Fruit fly (Drosophila melanogaster): ENCODE results near the gene ATPsynbetaL.

The ATPsynbetaL gene

DNA sequence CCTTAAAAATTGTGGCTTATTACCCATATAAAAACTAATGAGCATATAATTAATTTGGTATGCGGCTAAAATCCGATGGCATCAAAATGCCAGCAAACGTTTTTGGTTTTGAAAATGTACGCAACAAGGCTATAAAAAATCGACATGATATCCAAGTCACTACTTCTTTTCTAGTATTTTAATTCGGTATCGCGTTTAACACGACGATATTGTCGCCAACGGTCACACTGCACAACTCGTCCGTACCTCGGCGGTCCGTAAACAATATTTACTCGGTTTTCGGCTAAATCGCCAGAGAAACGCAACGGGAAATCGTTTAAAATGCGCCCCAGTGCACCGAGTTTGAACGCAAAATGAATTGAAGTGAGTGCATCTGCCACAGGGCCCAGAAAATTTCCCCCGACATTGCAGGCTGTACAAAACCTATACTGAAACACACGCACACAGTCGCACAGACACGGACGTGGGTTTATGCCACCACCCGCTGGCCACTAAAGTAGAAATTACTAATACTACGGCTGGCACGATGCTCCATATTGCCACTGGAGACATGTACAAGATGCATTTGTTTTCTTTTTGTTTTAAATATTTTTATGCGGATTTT, 15.5 kb downstream of the ATPsynbetaL start, which contains the start of gene Taf4 (continued):
- no peak for TF ChIP-seq CG34376 (GFP tag; optimal IDR thresholded peaks at IDR 0.05)
- TF ChIP-seq Fer2 (tag; optimal IDR thresholded peaks at IDR 0.05): no peak
- no peak for TF ChIP-seq dm (GFP tag; optimal IDR thresholded peaks at IDR 0.05)
- no peak for TF ChIP-seq odd (GFP tag; optimal IDR thresholded peaks at IDR 0.05)
- TF ChIP-seq tio (GFP tag; optimal IDR thresholded peaks at IDR 0.05): no peak
- TF ChIP-seq Xrp1 (GFP tag; IDR thresholded peaks at IDR 0.05): no peak
- no peak for TF ChIP-seq D19A (tag; optimal IDR thresholded peaks at IDR 0.05)
- TF ChIP-seq Hand (GFP tag; optimal IDR thresholded peaks at IDR 0.05): no peak
- no peak for TF ChIP-seq caup (GFP tag; optimal IDR thresholded peaks at IDR 0.05; ENCODE audit: severe bottlenecking)
- no peak for TF ChIP-seq CG12659 (GFP tag; optimal IDR thresholded peaks at IDR 0.05)
- TF ChIP-seq btn (GFP tag; optimal IDR thresholded peaks at IDR 0.05): no peak
- TF ChIP-seq HmgZ (tag; optimal IDR thresholded peaks at IDR 0.05): no peak
- TF ChIP-seq pzg (GFP tag; optimal IDR thresholded peaks at IDR 0.05): peak; percentile 39
- TF ChIP-seq CG1233 (GFP tag; optimal IDR thresholded peaks at IDR 0.05): no peak
- no peak for TF ChIP-seq CG16863 (GFP tag; optimal IDR thresholded peaks at IDR 0.05)
- TF ChIP-seq Eip74EF (GFP tag; optimal IDR thresholded peaks at IDR 0.05): no peak
- TF ChIP-seq CG6654 (GFP tag; optimal IDR thresholded peaks at IDR 0.05): no peak
- no peak for TF ChIP-seq CG15073 (GFP tag; optimal IDR thresholded peaks at IDR 0.05)
- no peak for TF ChIP-seq rib (GFP tag; IDR thresholded peaks at IDR 0.05)
- TF ChIP-seq ind (GFP tag; optimal IDR thresholded peaks at IDR 0.05): no peak
- TF ChIP-seq CG12299 (tag; optimal IDR thresholded peaks at IDR 0.05): peak; percentile 86
- no peak for TF ChIP-seq Side (GFP tag; optimal IDR thresholded peaks at IDR 0.05)
- no peak for TF ChIP-seq tx (GFP tag; optimal IDR thresholded peaks at IDR 0.05)
- TF ChIP-seq Six4 (GFP tag; optimal IDR thresholded peaks at IDR 0.05): no peak
- TF ChIP-seq CG13775 (GFP tag; optimal IDR thresholded peaks at IDR 0.05): no peak
- TF ChIP-seq scrt (GFP tag; optimal IDR thresholded peaks at IDR 0.05): no peak
- no peak for TF ChIP-seq Rfx (GFP tag; IDR thresholded peaks at IDR 0.05)
- no peak for TF ChIP-seq gsb (GFP tag; IDR thresholded peaks at IDR 0.05)
- no peak for TF ChIP-seq CG10543 (GFP tag; optimal IDR thresholded peaks at IDR 0.05)
- TF ChIP-seq yki (optimal IDR thresholded peaks at IDR 0.05): no peak
- no peak for TF ChIP-seq CG9727 (GFP tag; optimal IDR thresholded peaks at IDR 0.05)
- TF ChIP-seq CG17186 (GFP tag; optimal IDR thresholded peaks at IDR 0.05): no peak
- TF ChIP-seq CG16815 (GFP tag; optimal IDR thresholded peaks at IDR 0.05): no peak
- no peak for TF ChIP-seq seq (GFP tag; IDR thresholded peaks at IDR 0.05)
- peak; percentile 81; the same call in 2 of the 3 replicates for TF ChIP-seq CG11695 (GFP tag; IDR thresholded peaks at IDR 0.05)
- peak; percentile 95 for TF ChIP-seq CG3995 (GFP tag; optimal IDR thresholded peaks at IDR 0.05)
- TF ChIP-seq Rx (GFP tag; IDR thresholded peaks at IDR 0.05): no peak
- no peak for TF ChIP-seq eyg (GFP tag; optimal IDR thresholded peaks at IDR 0.05)
- no peak for TF ChIP-seq chinmo (GFP tag; IDR thresholded peaks at IDR 0.05; ENCODE audit: partially characterized antibody)
- no peak for TF ChIP-seq CG13624 (GFP tag; optimal IDR thresholded peaks at IDR 0.05)
- TF ChIP-seq CG4820 (GFP tag; optimal IDR thresholded peaks at IDR 0.05): no peak
- TF ChIP-seq Nf-YC (tag; optimal IDR thresholded peaks at IDR 0.05): no peak
- peak; percentile 54; the same call in 1 of the 3 replicates for TF ChIP-seq Opbp (GFP tag; IDR thresholded peaks at IDR 0.05; ENCODE audit: partially characterized antibody)
- TF ChIP-seq E2f2 (GFP tag; IDR thresholded peaks at IDR 0.05): peak; percentile 28
- TF ChIP-seq repo (GFP tag; optimal IDR thresholded peaks at IDR 0.05): no peak
- no peak for TF ChIP-seq CG12769 (tag; optimal IDR thresholded peaks at IDR 0.05)
- no peak for TF ChIP-seq CG43689 (GFP tag; IDR thresholded peaks at IDR 0.05)
- TF ChIP-seq CG16813 (GFP tag; IDR thresholded peaks at IDR 0.05; ENCODE audit: partially characterized antibody): no peak
- no peak for TF ChIP-seq Hr3 (GFP tag; optimal IDR thresholded peaks at IDR 0.05)
- no peak for TF ChIP-seq Fer3 (tag; optimal IDR thresholded peaks at IDR 0.05)
- TF ChIP-seq abd-A (tag; optimal IDR thresholded peaks at IDR 0.05): no peak

Data from whole organism, embryonic.